Fruit fly (Drosophila melanogaster): Measurements from ENCODE around the gene CG16734.

DNA sequence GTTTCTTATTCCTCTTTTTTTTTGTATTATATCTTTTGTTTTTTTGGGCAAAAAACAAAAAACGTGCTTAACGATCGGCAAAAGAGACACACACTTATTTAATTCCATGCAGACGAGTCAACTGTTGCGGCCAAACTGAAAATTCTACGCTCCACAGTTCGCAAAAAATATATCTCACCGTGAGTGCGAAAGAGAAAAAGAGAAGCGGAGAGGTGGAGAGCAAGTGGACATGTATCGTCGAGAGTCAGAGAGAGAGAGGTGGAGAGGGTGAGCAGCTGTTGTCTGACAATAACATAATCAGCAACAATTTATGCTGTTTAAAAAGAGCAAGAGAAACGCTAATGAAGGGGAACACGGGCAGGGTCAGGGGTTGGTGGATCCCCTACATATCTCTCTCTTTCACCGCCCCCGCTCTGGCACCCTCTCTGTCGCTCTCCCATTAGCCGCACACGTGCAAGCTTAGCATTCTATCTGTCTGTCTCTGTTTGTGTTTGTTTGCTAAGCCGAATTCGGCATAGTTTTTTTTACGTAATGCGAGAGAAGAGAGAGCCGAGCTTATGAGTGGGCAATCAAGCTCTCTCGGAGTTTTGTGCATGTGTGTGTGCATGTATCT is 28.0 kb upstream of the CG16734 start:
- TF ChIP-seq pan (optimal IDR thresholded peaks at IDR 0.05) (no peak), OdsH (GFP tag; optimal IDR thresholded peaks at IDR 0.05) (no peak), Jra (GFP tag; optimal IDR thresholded peaks at IDR 0.05) (no peak), usp (GFP tag; optimal IDR thresholded peaks at IDR 0.05) (no peak), CrebA (GFP tag; optimal IDR thresholded peaks at IDR 0.05; ENCODE audit: borderline replicate concordance) (no peak)
